Fruit fly (Drosophila melanogaster) whole organism, prepupa: Measurements from ENCODE around the gene MESR6.

Experiments
- Blimp-1 ChIP-seq: fragments of 200-800 bp; sonication (Bioruptor generic); optimal IDR thresholded peaks from 3 replicates; lab custom pipeline; 2017; ENCODE audit warnings: missing biosample characterization, missing genetic modification characterization, mild to moderate bottlenecking, moderate library complexity, missing genetic modification reagents
- CG10669 ChIP-seq: fragments of 200-800 bp; sonication (Bioruptor generic); optimal IDR thresholded peaks from 3 replicates; lab custom pipeline; 2018; ENCODE audit warnings: missing biosample characterization, mild to moderate bottlenecking, missing genetic modification characterization, moderate library complexity
- CG11294 ChIP-seq: fragments of 200-800 bp; sonication (Bioruptor generic); IDR thresholded peaks from 2 replicates; pipeline ENCODE4 v1.3.6; 2022; ENCODE audit warnings: missing biosample characterization, missing genetic modification characterization
- CG11902 ChIP-seq: fragments of 200-800 bp; sonication (Bioruptor generic); optimal IDR thresholded peaks from 3 replicates; lab custom pipeline; 2016; ENCODE audit warnings: missing biosample characterization, missing genetic modification characterization
- CG15336 ChIP-seq: fragments of 200-800 bp; sonication (Bioruptor generic); IDR thresholded peaks from 2 replicates; pipeline ENCODE4 v1.3.6; 2022; ENCODE audit warnings: missing biosample characterization, missing genetic modification characterization
- CG1621 ChIP-seq: fragments of 200-800 bp; sonication (Bioruptor generic); optimal IDR thresholded peaks from 3 replicates; lab custom pipeline; 2018; ENCODE audit warnings: missing biosample characterization, mild to moderate bottlenecking, missing genetic modification characterization
- CG16779 ChIP-seq: fragments of 200-800 bp; sonication (Bioruptor generic); optimal IDR thresholded peaks from 3 replicates; lab custom pipeline; 2017; ENCODE audit warnings: missing biosample characterization, mild to moderate bottlenecking, missing genetic modification characterization
- CG3032 ChIP-seq: fragments of 200-800 bp; optimal IDR thresholded peaks from 2 replicates; lab custom pipeline; 2019; ENCODE audit warnings: missing biosample characterization, mild to moderate bottlenecking, missing genetic modification characterization, moderate library complexity
- CG31627 ChIP-seq: fragments of 200-800 bp; sonication (Bioruptor generic); optimal IDR thresholded peaks from 3 replicates; lab custom pipeline; 2016; ENCODE audit warnings: missing biosample characterization, missing genetic modification characterization
- CG32006 ChIP-seq: fragments of 200-800 bp; sonication (Bioruptor generic); optimal IDR thresholded peaks from 3 replicates; lab custom pipeline; 2017; ENCODE audit warnings: missing biosample characterization, mild to moderate bottlenecking, missing genetic modification characterization
- CG34406 ChIP-seq: fragments of 200-800 bp; sonication (Bioruptor generic); optimal IDR thresholded peaks from 3 replicates; lab custom pipeline; 2016; ENCODE audit warnings: missing biosample characterization, missing genetic modification characterization
- CG3919 ChIP-seq: fragments of 200-800 bp; sonication (Bioruptor generic); optimal IDR thresholded peaks from 3 replicates; lab custom pipeline; 2016; ENCODE audit warnings: missing biosample characterization, missing genetic modification characterization
- CG6276 ChIP-seq: fragments of 200-800 bp; sonication (Bioruptor generic); optimal IDR thresholded peaks from 2 replicates; lab custom pipeline; 2017; ENCODE audit warnings: missing biosample characterization, mild to moderate bottlenecking, missing genetic modification characterization
- CG6792 ChIP-seq: fragments of 200-800 bp; sonication (Bioruptor generic); optimal IDR thresholded peaks from 3 replicates; lab custom pipeline; 2016; ENCODE audit warnings: missing biosample characterization, missing genetic modification characterization
- CG6854 ChIP-seq: fragments of 200-800 bp; sonication (Bioruptor generic); optimal IDR thresholded peaks from 2 replicates; lab custom pipeline; 2017; ENCODE audit warnings: missing biosample characterization, mild to moderate bottlenecking, missing genetic modification characterization
- CG7368 ChIP-seq: fragments of 200-800 bp; sonication (Bioruptor generic); optimal IDR thresholded peaks from 3 replicates; lab custom pipeline; 2016; ENCODE audit warnings: missing biosample characterization, missing genetic modification characterization
- CG8319 ChIP-seq: fragments of 200-800 bp; sonication (Bioruptor generic); optimal IDR thresholded peaks from 3 replicates; lab custom pipeline; 2016; ENCODE audit warnings: missing biosample characterization, missing genetic modification characterization
- CG8632 ChIP-seq: fragments of 200-800 bp; sonication (Bioruptor generic); optimal IDR thresholded peaks from 3 replicates; lab custom pipeline; 2016; ENCODE audit warnings: missing biosample characterization, missing genetic modification characterization
- CG9139 ChIP-seq: fragments of 200-800 bp; sonication (Bioruptor generic); optimal IDR thresholded peaks from 3 replicates; lab custom pipeline; 2017; ENCODE audit warnings: missing biosample characterization, mild to moderate bottlenecking, missing genetic modification characterization
- Eip78C ChIP-seq: fragments of 200-800 bp; sonication (Bioruptor generic); peaks from one replicate; lab custom pipeline; 2016; ENCODE audit warnings: missing biosample characterization, missing genetic modification characterization
- Eip93F ChIP-seq: fragments of 200-800 bp; sonication (Bioruptor generic); optimal IDR thresholded peaks from 2 replicates; lab custom pipeline; 2016; ENCODE audit warnings: missing biosample characterization, mild to moderate bottlenecking, missing genetic modification characterization
- Ets21C ChIP-seq: fragments of 200-800 bp; sonication (Bioruptor generic); optimal IDR thresholded peaks from 3 replicates; lab custom pipeline; 2016; ENCODE audit warnings: missing biosample characterization, missing genetic modification characterization
- Ets96B ChIP-seq: fragments of 200-800 bp; optimal IDR thresholded peaks from 2 replicates; lab custom pipeline; 2019; ENCODE audit warnings: missing biosample characterization, mild to moderate bottlenecking, missing genetic modification characterization, moderate library complexity
- Gug ChIP-seq: fragments of 200-800 bp; sonication (Bioruptor generic); IDR thresholded peaks from 2 replicates; pipeline ENCODE4 v1.3.6; 2022; ENCODE audit warnings: missing biosample characterization, missing genetic modification characterization
- Hr38 ChIP-seq: sonication (Bioruptor generic); optimal IDR thresholded peaks from 2 replicates; lab custom pipeline; 2016; ENCODE audit warnings: missing biosample characterization, missing genetic modification characterization
- Hr39 ChIP-seq: fragments of 200-800 bp; sonication (Bioruptor generic); optimal IDR thresholded peaks from 2 replicates; lab custom pipeline; 2016; ENCODE audit warnings: missing biosample characterization, missing genetic modification characterization
- Met ChIP-seq: fragments of 200-800 bp; sonication (Bioruptor generic); optimal IDR thresholded peaks from 3 replicates; lab custom pipeline; 2016; ENCODE audit warnings: missing biosample characterization, missing genetic modification characterization
- Smox ChIP-seq: fragments of 200-800 bp; sonication (Bioruptor generic); optimal IDR thresholded peaks from 3 replicates; lab custom pipeline; 2016; ENCODE audit warnings: missing biosample characterization, missing genetic modification characterization
- Sox102F ChIP-seq: fragments of 200-800 bp; sonication (Bioruptor generic); optimal IDR thresholded peaks from 2 replicates; lab custom pipeline; 2016; ENCODE audit warnings: missing biosample characterization, mild to moderate bottlenecking, missing genetic modification characterization
- Sox14 ChIP-seq: fragments of 200-800 bp; sonication (Bioruptor generic); optimal IDR thresholded peaks from 3 replicates; lab custom pipeline; 2016; ENCODE audit warnings: missing biosample characterization, missing genetic modification characterization
- Sox15 ChIP-seq: fragments of 200-800 bp; sonication (Bioruptor generic); optimal IDR thresholded peaks from 3 replicates; lab custom pipeline; 2016; ENCODE audit warnings: missing biosample characterization, missing genetic modification characterization
- achi ChIP-seq: fragments of 200-800 bp; sonication (Bioruptor generic); optimal IDR thresholded peaks from 3 replicates; lab custom pipeline; 2016; ENCODE audit warnings: missing biosample characterization, missing genetic modification characterization
- acj6 ChIP-seq: fragments of 200-800 bp; sonication (Bioruptor generic); optimal IDR thresholded peaks from 3 replicates; lab custom pipeline; 2016; ENCODE audit warnings: missing biosample characterization, missing genetic modification characterization
- cyc ChIP-seq: fragments of 200-800 bp; sonication (Bioruptor generic); optimal IDR thresholded peaks from 3 replicates; lab custom pipeline; 2016; ENCODE audit warnings: missing biosample characterization, missing genetic modification characterization
- dsx ChIP-seq: fragments of 200-800 bp; optimal IDR thresholded peaks from 3 replicates; lab custom pipeline; 2019; ENCODE audit warnings: missing biosample characterization, mild to moderate bottlenecking, missing genetic modification characterization, moderate library complexity; ENCODE audit not compliant: poor library complexity, severe bottlenecking
- eg ChIP-seq: fragments of 200-800 bp; sonication (Bioruptor generic); IDR thresholded peaks from 3 replicates; pipeline ENCODE4 v1.3.6; 2022; ENCODE audit warnings: missing biosample characterization, missing genetic modification characterization
- esn ChIP-seq: fragments of 200-800 bp; sonication (Bioruptor generic); optimal IDR thresholded peaks from 2 replicates; lab custom pipeline; 2016; ENCODE audit warnings: missing biosample characterization, mild to moderate bottlenecking, missing genetic modification characterization, moderate library complexity
- fd59A ChIP-seq: fragments of 200-800 bp; sonication (Bioruptor generic); optimal IDR thresholded peaks from 2 replicates; lab custom pipeline; 2017; ENCODE audit warnings: missing biosample characterization, mild to moderate bottlenecking, missing genetic modification characterization, missing genetic modification reagents
- fd85E ChIP-seq: fragments of 200-800 bp; sonication (Bioruptor generic); optimal IDR thresholded peaks from 3 replicates; lab custom pipeline; 2016; ENCODE audit warnings: missing biosample characterization, missing genetic modification characterization
- fkh ChIP-seq: fragments of 200-800 bp; sonication (Bioruptor generic); optimal IDR thresholded peaks from 3 replicates; lab custom pipeline; 2017; ENCODE audit warnings: missing biosample characterization, mild to moderate bottlenecking, missing genetic modification characterization, moderate library complexity
- pdm3 ChIP-seq: fragments of 200-800 bp; sonication (Bioruptor generic); optimal IDR thresholded peaks from 3 replicates; lab custom pipeline; 2016; ENCODE audit warnings: missing biosample characterization, missing genetic modification characterization
- ss ChIP-seq, 2 experiments: fragments of 200-800 bp; sonication (Bioruptor generic); optimal IDR thresholded peaks; 2 replicates in 1 of 2; 3 replicates in 1 of 2; lab custom pipeline; 2017 to 2018; ENCODE audit warnings: mild to moderate bottlenecking in 2 of 2, missing biosample characterization in 2 of 2, missing genetic modification characterization in 2 of 2, moderate library complexity in 1 of 2
- svp ChIP-seq: fragments of 200-800 bp; sonication (Bioruptor generic); peaks from one replicate; lab custom pipeline; 2016; ENCODE audit warnings: missing biosample characterization, missing genetic modification characterization
- topi ChIP-seq: fragments of 200-800 bp; sonication (Bioruptor generic); optimal IDR thresholded peaks from 3 replicates; lab custom pipeline; 2016; ENCODE audit warnings: missing biosample characterization, missing genetic modification characterization
- vri ChIP-seq: fragments of 200-800 bp; sonication (Bioruptor generic); optimal IDR thresholded peaks from 3 replicates; lab custom pipeline; 2016; ENCODE audit warnings: missing biosample characterization, mild to moderate bottlenecking, missing genetic modification characterization

The MESR6 gene

dm6 chr3L:19091423-19092124, 896 bp upstream of the MESR6 start (continued):
- no peak for TF ChIP-seq Ets96B (tag; lab: Kevin White, UChicago)
- no peak for TF ChIP-seq topi (GFP tag; lab: Kevin White, UChicago)
- no peak for TF ChIP-seq CG3032 (tag; lab: Kevin White, UChicago)
- TF ChIP-seq ss (GFP tag; optimal IDR thresholded peaks at IDR 0.05; lab: Kevin White, UChicago), result peak; percentile 27 to 70
- no peak for TF ChIP-seq fd59A (GFP tag; lab: Kevin White, UChicago)
- TF ChIP-seq pdm3 (GFP tag; lab: Kevin White, UChicago), result no peak
- no peak for TF ChIP-seq Hr39 (GFP tag; lab: Kevin White, UChicago)
- TF ChIP-seq dsx (GFP tag; lab: Kevin White, UChicago), result peak; percentile 69

dm6 chr3L:19096032-19096431, 3.6 kb downstream of the MESR6 start, which contains the start of gene CNPYb:
Gene CNPYb (minus strand): TSS chr3L:19096217.
- TF ChIP-seq dsx (GFP tag; lab: Kevin White, UChicago), result no peak
- no peak for TF ChIP-seq Sox15 (GFP tag; lab: Kevin White, UChicago)
- TF ChIP-seq CG16779 (tag; lab: Kevin White, UChicago), result no peak
- TF ChIP-seq CG7368, result no peak
- TF ChIP-seq Eip93F (GFP tag; lab: Kevin White, UChicago), result no peak
- TF ChIP-seq Met, result peak; percentile 6
- no peak for TF ChIP-seq CG8319 (GFP tag; lab: Kevin White, UChicago)
- TF ChIP-seq eg (GFP tag; lab: Robert Waterston, UW), result no peak
- TF ChIP-seq CG34406, result no peak
- peak; percentile 70 for TF ChIP-seq Eip78C (GFP tag; lab: Kevin White, UChicago)
- TF ChIP-seq CG9139 (GFP tag; lab: Kevin White, UChicago), result no peak
- TF ChIP-seq Sox102F (GFP tag; lab: Kevin White, UChicago), result no peak
- no peak for TF ChIP-seq cyc (GFP tag; lab: Kevin White, UChicago)
- peak; percentile 19 for TF ChIP-seq CG6854
- no peak for TF ChIP-seq CG6276
- no peak for TF ChIP-seq CG3919 (GFP tag; lab: Kevin White, UChicago)
- no peak for TF ChIP-seq Ets21C (GFP tag; lab: Kevin White, UChicago)
- peak; percentile 29 for TF ChIP-seq esn (GFP tag; lab: Kevin White, UChicago)
- TF ChIP-seq Sox14 (GFP tag; lab: Kevin White, UChicago), result no peak

dm6 chr3L:19097102-19097501, 4.6 kb downstream of the MESR6 start:
- no peak for TF ChIP-seq CG8319 (GFP tag; lab: Kevin White, UChicago)
- TF ChIP-seq acj6 (GFP tag; lab: Kevin White, UChicago), result no peak

DNA sequence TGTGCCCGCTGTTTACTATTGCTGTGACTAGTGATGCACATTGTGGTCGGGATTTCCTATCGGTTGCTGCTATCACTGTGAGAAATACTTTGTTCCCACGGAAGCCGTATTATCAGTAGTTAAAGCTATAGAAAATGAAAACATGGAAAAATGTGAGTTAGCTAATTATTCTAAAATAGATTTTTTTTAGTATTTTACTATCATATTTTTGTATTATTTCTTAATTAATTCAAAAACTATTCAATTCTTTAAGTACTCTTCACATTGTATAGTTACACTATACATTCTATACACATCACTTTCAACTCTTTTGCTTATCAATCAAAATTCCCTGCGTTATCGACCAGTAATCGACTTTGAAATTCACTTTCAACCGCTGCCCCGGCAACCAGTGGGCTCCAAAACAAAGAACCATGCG, 5.2 kb downstream of the MESR6 start, which contains the start of the genes Naxd and CG14079:
Naxd (minus strand) TSS at position 45 of the 418 bp plus-strand sequence.
CG14079 (plus strand) TSS at position 335 of the 418 bp plus-strand sequence.
- TF ChIP-seq Hr38 (GFP tag; lab: Kevin White, UChicago) (no peak), CG1621 (tag; lab: Kevin White, UChicago) (no peak), achi (GFP tag; lab: Kevin White, UChicago) (peak; percentile 83), eg (GFP tag; lab: Robert Waterston, UW) (peak; percentile 86), CG15336 (peak; percentile 88), Eip93F (GFP tag; lab: Kevin White, UChicago) (peak; percentile 17), CG32006 (peak; percentile 91), fd85E (GFP tag; lab: Kevin White, UChicago) (no peak), Blimp-1 (GFP tag; lab: Kevin White, UChicago) (peak; percentile 34), CG8632 (GFP tag; lab: Kevin White, UChicago) (peak; percentile 76), vri (GFP tag; lab: Kevin White, UChicago) (no peak), CG31627 (GFP tag; lab: Kevin White, UChicago) (peak; percentile 76), CG6276 (no peak), Gug (GFP tag; lab: Robert Waterston, UW) (peak; percentile 83), Ets96B (tag; lab: Kevin White, UChicago) (peak; percentile 83), fkh (GFP tag; lab: Kevin White, UChicago) (peak; percentile 60), Smox (GFP tag; lab: Kevin White, UChicago) (peak; percentile 62), dsx (GFP tag; lab: Kevin White, UChicago) (peak; percentile 88), Eip78C (GFP tag; lab: Kevin White, UChicago) (peak; percentile 93), CG6792 (GFP tag; lab: Kevin White, UChicago) (peak; percentile 80), CG11294 (GFP tag; lab: Robert Waterston, UW) (peak; percentile 69; the same call in 1 of the 2 replicates), svp (GFP tag; lab: Kevin White, UChicago) (peak; percentile 75), cyc (GFP tag; lab: Kevin White, UChicago) (peak; percentile 61), CG10669 (GFP tag; lab: Kevin White, UChicago) (peak; percentile 51), CG11902 (GFP tag; lab: Kevin White, UChicago) (peak; percentile 52)
